Fruit fly (Drosophila melanogaster) whole organism, prepupa: Measurements from ENCODE around the gene CG33995.

Experiments
- Blimp-1 ChIP-seq: fragments of 200-800 bp; sonication (Bioruptor generic); optimal IDR thresholded peaks from 3 replicates; lab custom pipeline; 2017; ENCODE audit warnings: missing biosample characterization, missing genetic modification characterization, mild to moderate bottlenecking, moderate library complexity, missing genetic modification reagents
- CG10631 ChIP-seq: fragments of 200-800 bp; sonication (Bioruptor generic); optimal IDR thresholded peaks from 2 replicates; lab custom pipeline; 2016; ENCODE audit warnings: missing biosample characterization, missing genetic modification characterization
- CG10669 ChIP-seq: fragments of 200-800 bp; sonication (Bioruptor generic); optimal IDR thresholded peaks from 3 replicates; lab custom pipeline; 2018; ENCODE audit warnings: missing biosample characterization, mild to moderate bottlenecking, missing genetic modification characterization, moderate library complexity
- CG11294 ChIP-seq: fragments of 200-800 bp; sonication (Bioruptor generic); IDR thresholded peaks from 2 replicates; pipeline ENCODE4 v1.3.6; 2022; ENCODE audit warnings: missing biosample characterization, missing genetic modification characterization
- CG11902 ChIP-seq: fragments of 200-800 bp; sonication (Bioruptor generic); optimal IDR thresholded peaks from 3 replicates; lab custom pipeline; 2016; ENCODE audit warnings: missing biosample characterization, missing genetic modification characterization
- CG15336 ChIP-seq: fragments of 200-800 bp; sonication (Bioruptor generic); IDR thresholded peaks from 2 replicates; pipeline ENCODE4 v1.3.6; 2022; ENCODE audit warnings: missing biosample characterization, missing genetic modification characterization
- CG16779 ChIP-seq: fragments of 200-800 bp; sonication (Bioruptor generic); optimal IDR thresholded peaks from 3 replicates; lab custom pipeline; 2017; ENCODE audit warnings: missing biosample characterization, mild to moderate bottlenecking, missing genetic modification characterization
- CG3032 ChIP-seq: fragments of 200-800 bp; optimal IDR thresholded peaks from 2 replicates; lab custom pipeline; 2019; ENCODE audit warnings: missing biosample characterization, mild to moderate bottlenecking, missing genetic modification characterization, moderate library complexity
- CG31627 ChIP-seq: fragments of 200-800 bp; sonication (Bioruptor generic); optimal IDR thresholded peaks from 3 replicates; lab custom pipeline; 2016; ENCODE audit warnings: missing biosample characterization, missing genetic modification characterization
- CG32006 ChIP-seq: fragments of 200-800 bp; sonication (Bioruptor generic); optimal IDR thresholded peaks from 3 replicates; lab custom pipeline; 2017; ENCODE audit warnings: missing biosample characterization, mild to moderate bottlenecking, missing genetic modification characterization
- CG34406 ChIP-seq: fragments of 200-800 bp; sonication (Bioruptor generic); optimal IDR thresholded peaks from 3 replicates; lab custom pipeline; 2016; ENCODE audit warnings: missing biosample characterization, missing genetic modification characterization
- CG4318 ChIP-seq: fragments of 200-800 bp; sonication (Bioruptor generic); optimal IDR thresholded peaks from 3 replicates; lab custom pipeline; 2017; ENCODE audit warnings: missing biosample characterization, mild to moderate bottlenecking, missing genetic modification characterization
- CG6163 ChIP-seq: fragments of 200-800 bp; sonication (Bioruptor generic); IDR thresholded peaks from 3 replicates; pipeline ENCODE4 v1.3.6; 2022; ENCODE audit warnings: missing biosample characterization, missing genetic modification characterization
- CG6792 ChIP-seq: fragments of 200-800 bp; sonication (Bioruptor generic); optimal IDR thresholded peaks from 3 replicates; lab custom pipeline; 2016; ENCODE audit warnings: missing biosample characterization, missing genetic modification characterization
- CG6808 ChIP-seq: fragments of 200-800 bp; sonication (Bioruptor generic); optimal IDR thresholded peaks from 3 replicates; lab custom pipeline; 2017; ENCODE audit warnings: missing biosample characterization, missing genetic modification characterization, mild to moderate bottlenecking, moderate library complexity, missing genetic modification reagents
- CG7368 ChIP-seq: fragments of 200-800 bp; sonication (Bioruptor generic); optimal IDR thresholded peaks from 3 replicates; lab custom pipeline; 2016; ENCODE audit warnings: missing biosample characterization, missing genetic modification characterization
- CG8119 ChIP-seq: fragments of 200-800 bp; sonication (Bioruptor generic); IDR thresholded peaks from 3 replicates; pipeline ENCODE4 v1.3.6; 2022; ENCODE audit warnings: missing biosample characterization, missing genetic modification characterization
- CG8632 ChIP-seq: fragments of 200-800 bp; sonication (Bioruptor generic); optimal IDR thresholded peaks from 3 replicates; lab custom pipeline; 2016; ENCODE audit warnings: missing biosample characterization, missing genetic modification characterization
- CG9139 ChIP-seq: fragments of 200-800 bp; sonication (Bioruptor generic); optimal IDR thresholded peaks from 3 replicates; lab custom pipeline; 2017; ENCODE audit warnings: missing biosample characterization, mild to moderate bottlenecking, missing genetic modification characterization
- Eip78C ChIP-seq: fragments of 200-800 bp; sonication (Bioruptor generic); peaks from one replicate; lab custom pipeline; 2016; ENCODE audit warnings: missing biosample characterization, missing genetic modification characterization
- Eip93F ChIP-seq: fragments of 200-800 bp; sonication (Bioruptor generic); optimal IDR thresholded peaks from 2 replicates; lab custom pipeline; 2016; ENCODE audit warnings: missing biosample characterization, mild to moderate bottlenecking, missing genetic modification characterization
- Ets21C ChIP-seq: fragments of 200-800 bp; sonication (Bioruptor generic); optimal IDR thresholded peaks from 3 replicates; lab custom pipeline; 2016; ENCODE audit warnings: missing biosample characterization, missing genetic modification characterization
- Ets96B ChIP-seq: fragments of 200-800 bp; optimal IDR thresholded peaks from 2 replicates; lab custom pipeline; 2019; ENCODE audit warnings: missing biosample characterization, mild to moderate bottlenecking, missing genetic modification characterization, moderate library complexity
- Gug ChIP-seq: fragments of 200-800 bp; sonication (Bioruptor generic); IDR thresholded peaks from 2 replicates; pipeline ENCODE4 v1.3.6; 2022; ENCODE audit warnings: missing biosample characterization, missing genetic modification characterization
- Hr38 ChIP-seq: sonication (Bioruptor generic); optimal IDR thresholded peaks from 2 replicates; lab custom pipeline; 2016; ENCODE audit warnings: missing biosample characterization, missing genetic modification characterization
- Hr39 ChIP-seq: fragments of 200-800 bp; sonication (Bioruptor generic); optimal IDR thresholded peaks from 2 replicates; lab custom pipeline; 2016; ENCODE audit warnings: missing biosample characterization, missing genetic modification characterization
- Hr4 ChIP-seq: fragments of 200-800 bp; sonication (Bioruptor generic); optimal IDR thresholded peaks from 3 replicates; lab custom pipeline; 2016; ENCODE audit warnings: missing biosample characterization, missing genetic modification characterization
- Lpt ChIP-seq: fragments of 200-800 bp; sonication (Bioruptor generic); optimal IDR thresholded peaks from 3 replicates; lab custom pipeline; 2016; ENCODE audit warnings: missing biosample characterization, missing genetic modification characterization
- Met ChIP-seq: fragments of 200-800 bp; sonication (Bioruptor generic); optimal IDR thresholded peaks from 3 replicates; lab custom pipeline; 2016; ENCODE audit warnings: missing biosample characterization, missing genetic modification characterization
- Smox ChIP-seq: fragments of 200-800 bp; sonication (Bioruptor generic); optimal IDR thresholded peaks from 3 replicates; lab custom pipeline; 2016; ENCODE audit warnings: missing biosample characterization, missing genetic modification characterization
- Sox102F ChIP-seq: fragments of 200-800 bp; sonication (Bioruptor generic); optimal IDR thresholded peaks from 2 replicates; lab custom pipeline; 2016; ENCODE audit warnings: missing biosample characterization, mild to moderate bottlenecking, missing genetic modification characterization
- Sox14 ChIP-seq: fragments of 200-800 bp; sonication (Bioruptor generic); optimal IDR thresholded peaks from 3 replicates; lab custom pipeline; 2016; ENCODE audit warnings: missing biosample characterization, missing genetic modification characterization
- achi ChIP-seq: fragments of 200-800 bp; sonication (Bioruptor generic); optimal IDR thresholded peaks from 3 replicates; lab custom pipeline; 2016; ENCODE audit warnings: missing biosample characterization, missing genetic modification characterization
- cyc ChIP-seq: fragments of 200-800 bp; sonication (Bioruptor generic); optimal IDR thresholded peaks from 3 replicates; lab custom pipeline; 2016; ENCODE audit warnings: missing biosample characterization, missing genetic modification characterization
- dac ChIP-seq: fragments of 200-800 bp; sonication (Bioruptor generic); optimal IDR thresholded peaks from 2 replicates; lab custom pipeline; 2017; ENCODE audit warnings: missing biosample characterization, mild to moderate bottlenecking, missing genetic modification characterization
- esn ChIP-seq: fragments of 200-800 bp; sonication (Bioruptor generic); optimal IDR thresholded peaks from 2 replicates; lab custom pipeline; 2016; ENCODE audit warnings: missing biosample characterization, mild to moderate bottlenecking, missing genetic modification characterization, moderate library complexity
- fd59A ChIP-seq: fragments of 200-800 bp; sonication (Bioruptor generic); optimal IDR thresholded peaks from 2 replicates; lab custom pipeline; 2017; ENCODE audit warnings: missing biosample characterization, mild to moderate bottlenecking, missing genetic modification characterization, missing genetic modification reagents
- fd85E ChIP-seq: fragments of 200-800 bp; sonication (Bioruptor generic); optimal IDR thresholded peaks from 3 replicates; lab custom pipeline; 2016; ENCODE audit warnings: missing biosample characterization, missing genetic modification characterization
- fkh ChIP-seq: fragments of 200-800 bp; sonication (Bioruptor generic); optimal IDR thresholded peaks from 3 replicates; lab custom pipeline; 2017; ENCODE audit warnings: missing biosample characterization, mild to moderate bottlenecking, missing genetic modification characterization, moderate library complexity
- lz ChIP-seq: fragments of 200-800 bp; sonication (Bioruptor generic); optimal IDR thresholded peaks from 3 replicates; lab custom pipeline; 2016; ENCODE audit warnings: missing biosample characterization, missing genetic modification characterization
- net ChIP-seq: fragments of 200-800 bp; sonication (Bioruptor generic); optimal IDR thresholded peaks from 3 replicates; lab custom pipeline; 2016; ENCODE audit warnings: missing biosample characterization, missing genetic modification characterization
- pdm3 ChIP-seq: fragments of 200-800 bp; sonication (Bioruptor generic); optimal IDR thresholded peaks from 3 replicates; lab custom pipeline; 2016; ENCODE audit warnings: missing biosample characterization, missing genetic modification characterization
- salr ChIP-seq, 2 experiments: fragments of 200-800 bp; sonication (Bioruptor generic); optimal IDR thresholded peaks; 3 replicates each; lab custom pipeline; 2016 to 2018; ENCODE audit warnings: missing biosample characterization in 2 of 2, missing genetic modification characterization in 2 of 2, mild to moderate bottlenecking in 1 of 2
- spab ChIP-seq: fragments of 200-800 bp; sonication (Bioruptor generic); optimal IDR thresholded peaks from 2 replicates; lab custom pipeline; 2017; ENCODE audit warnings: missing biosample characterization, mild to moderate bottlenecking, missing genetic modification characterization, missing genetic modification reagents
- ss ChIP-seq, 2 experiments: fragments of 200-800 bp; sonication (Bioruptor generic); optimal IDR thresholded peaks; 2 replicates in 1 of 2; 3 replicates in 1 of 2; lab custom pipeline; 2017 to 2018; ENCODE audit warnings: mild to moderate bottlenecking in 2 of 2, missing biosample characterization in 2 of 2, missing genetic modification characterization in 2 of 2, moderate library complexity in 1 of 2
- svp ChIP-seq: fragments of 200-800 bp; sonication (Bioruptor generic); peaks from one replicate; lab custom pipeline; 2016; ENCODE audit warnings: missing biosample characterization, missing genetic modification characterization
- topi ChIP-seq: fragments of 200-800 bp; sonication (Bioruptor generic); optimal IDR thresholded peaks from 3 replicates; lab custom pipeline; 2016; ENCODE audit warnings: missing biosample characterization, missing genetic modification characterization
- vri ChIP-seq: fragments of 200-800 bp; sonication (Bioruptor generic); optimal IDR thresholded peaks from 3 replicates; lab custom pipeline; 2016; ENCODE audit warnings: missing biosample characterization, mild to moderate bottlenecking, missing genetic modification characterization

The CG33995 gene

DNA sequence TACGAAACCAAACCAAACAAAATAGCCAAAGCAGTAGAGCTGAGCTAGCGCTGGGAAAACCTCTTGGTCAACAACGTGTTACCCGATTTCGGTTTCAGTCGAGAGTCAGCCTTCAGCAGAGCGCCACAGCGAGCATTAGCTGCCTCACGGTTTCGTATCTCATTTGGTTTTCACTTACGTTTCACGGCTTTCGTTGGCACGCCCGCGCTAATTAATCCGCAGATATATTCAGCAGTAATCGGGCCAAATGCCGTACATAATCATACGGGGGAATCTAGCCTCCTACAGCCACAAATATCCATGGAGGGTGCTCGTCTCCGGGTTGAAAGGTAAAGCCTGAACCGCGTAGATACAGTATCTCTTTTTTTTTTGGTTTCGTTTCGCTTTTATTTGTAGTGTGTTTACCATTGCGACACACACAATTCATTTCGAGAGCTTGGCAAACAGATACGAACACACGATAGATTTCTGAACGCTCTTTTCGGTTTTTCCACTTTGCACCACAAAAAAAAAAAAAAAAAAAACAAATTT is 1.4 kb downstream of the CG33995 start, which contains the start of gene CG31650 (continued):
- TF ChIP-seq svp (GFP tag; lab: Kevin White, UChicago) (peak; percentile 40), CG10669 (GFP tag; lab: Kevin White, UChicago) (no peak), Smox (GFP tag; lab: Kevin White, UChicago) (no peak)

DNA sequence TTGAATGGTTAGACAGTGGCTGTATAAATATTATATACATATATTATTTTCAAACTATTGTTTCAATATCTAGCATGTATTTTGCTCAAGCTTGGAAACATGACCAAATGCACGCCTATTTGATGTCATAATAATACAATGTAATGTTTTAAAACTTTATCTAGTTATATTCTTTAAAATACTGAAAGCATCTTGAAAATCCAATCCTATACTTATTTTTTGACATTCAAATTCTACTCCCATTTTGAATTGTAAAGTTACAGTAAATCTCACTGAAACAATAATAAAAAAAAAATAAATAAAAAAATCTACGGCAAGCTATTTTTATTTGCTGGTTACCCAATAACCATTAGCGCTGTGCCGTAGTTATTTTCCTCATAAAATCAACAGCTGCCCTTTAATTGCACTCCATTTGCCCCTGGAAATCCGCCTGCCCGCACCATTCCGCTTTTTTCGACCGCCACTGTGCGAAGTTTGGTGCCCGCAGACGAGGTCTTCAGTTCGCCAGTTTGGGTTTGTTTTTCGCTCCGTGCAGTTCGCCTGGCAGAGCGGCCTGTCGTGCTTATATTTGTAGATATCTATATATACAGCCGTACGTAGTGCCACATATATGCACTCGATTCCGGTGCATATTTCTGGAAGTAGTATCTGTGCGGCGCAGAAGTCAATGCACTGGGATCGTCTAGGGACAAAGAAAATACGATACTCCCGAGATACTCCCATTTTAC is 2.0 kb downstream of the CG33995 start:
- TF ChIP-seq lz (GFP tag; lab: Kevin White, UChicago) = peak; percentile 40
- peak; percentile 97 for TF ChIP-seq vri
- TF ChIP-seq salr (GFP tag; optimal IDR thresholded peaks at IDR 0.05; lab: Kevin White, UChicago) = peak in 1 of 2 experiments; percentile 35
- TF ChIP-seq pdm3 (GFP tag; lab: Kevin White, UChicago) = peak; percentile 50
- TF ChIP-seq CG15336 = peak; percentile 49; the same call in 1 of the 2 replicates
- TF ChIP-seq Sox102F = peak; percentile 55
- no peak for TF ChIP-seq spab (GFP tag; lab: Kevin White, UChicago)
- TF ChIP-seq CG6792 (GFP tag; lab: Kevin White, UChicago) = peak; percentile 11
- peak; percentile 20 for TF ChIP-seq CG11902 (GFP tag; lab: Kevin White, UChicago)
- TF ChIP-seq Eip93F (GFP tag; lab: Kevin White, UChicago) = peak; percentile 30
- peak; percentile 70 for TF ChIP-seq CG32006 (GFP tag; lab: Kevin White, UChicago)
- peak; percentile 7 for TF ChIP-seq CG9139 (GFP tag; lab: Kevin White, UChicago)
- TF ChIP-seq fkh (GFP tag; lab: Kevin White, UChicago) = peak; percentile 38
- TF ChIP-seq fd85E (GFP tag; lab: Kevin White, UChicago) = peak; percentile 14
- peak; percentile 66 for TF ChIP-seq Met (GFP tag; lab: Kevin White, UChicago)
- TF ChIP-seq CG11294 (GFP tag; lab: Robert Waterston, UW) = peak; percentile 17; the same call in 1 of the 2 replicates
- TF ChIP-seq CG6808 = no peak
- TF ChIP-seq net (GFP tag; lab: Kevin White, UChicago) = peak; percentile 28
- peak; percentile 37 for TF ChIP-seq topi (GFP tag; lab: Kevin White, UChicago)
- TF ChIP-seq Gug (GFP tag; lab: Robert Waterston, UW) = peak; percentile 18; the same call in 1 of the 2 replicates
- peak; percentile 49 for TF ChIP-seq CG4318 (GFP tag; lab: Kevin White, UChicago)
- TF ChIP-seq svp (GFP tag; lab: Kevin White, UChicago) = peak; percentile 87
- peak; percentile 33 for TF ChIP-seq Lpt (GFP tag; lab: Kevin White, UChicago)
- TF ChIP-seq CG31627 (GFP tag; lab: Kevin White, UChicago) = peak; percentile 40
- TF ChIP-seq Eip78C (GFP tag; lab: Kevin White, UChicago) = peak; percentile 78
- peak; percentile 58 for TF ChIP-seq achi
- peak; percentile 37 for TF ChIP-seq Hr39 (GFP tag; lab: Kevin White, UChicago)
- peak; percentile 24 for TF ChIP-seq CG8632
- peak; percentile 40 for TF ChIP-seq cyc (GFP tag; lab: Kevin White, UChicago)
- peak; percentile 42; the same call in 1 of the 3 replicates for TF ChIP-seq CG8119
- TF ChIP-seq Blimp-1 = no peak
- TF ChIP-seq CG3032 = peak; percentile 11
- peak in 1 of 2 experiments; percentile 28 for TF ChIP-seq ss (GFP tag; optimal IDR thresholded peaks at IDR 0.05; lab: Kevin White, UChicago)
- peak; percentile 15 for TF ChIP-seq Ets21C
- peak; percentile 59 for TF ChIP-seq CG6163 (GFP tag; lab: Robert Waterston, UW)
- no peak for TF ChIP-seq Ets96B (tag; lab: Kevin White, UChicago)
- peak; percentile 60 for TF ChIP-seq esn (GFP tag; lab: Kevin White, UChicago)
- no peak for TF ChIP-seq fd59A (GFP tag; lab: Kevin White, UChicago)
- peak; percentile 57 for TF ChIP-seq CG10631
- no peak for TF ChIP-seq dac
- TF ChIP-seq Sox14 (GFP tag; lab: Kevin White, UChicago) = peak; percentile 66
- no peak for TF ChIP-seq CG7368 (GFP tag; lab: Kevin White, UChicago)
- peak; percentile 38 for TF ChIP-seq CG16779 (tag; lab: Kevin White, UChicago)
- peak; percentile 63 for TF ChIP-seq Hr4
- TF ChIP-seq Hr38 = no peak
- peak; percentile 11 for TF ChIP-seq CG34406 (GFP tag; lab: Kevin White, UChicago)
